Worm (Caenorhabditis elegans) whole organism, L1 larva: ENCODE measurements around the gene rpl-22.

ENCODE experiments used
- aly-2 ChIP-seq: fragments of 150-350 bp; optimal IDR thresholded peaks from 2 replicates; lab custom pipeline; 2014; ENCODE audit warnings: missing biosample characterization, missing genetic modification characterization
- ama-1 ChIP-seq: fragments of 150-350 bp; optimal IDR thresholded peaks from 2 replicates; lab custom pipeline; 2014
- blmp-1 ChIP-seq: fragments of 150-350 bp; optimal IDR thresholded peaks from 2 replicates; lab custom pipeline; 2014; ENCODE audit warnings: missing biosample characterization, missing genetic modification characterization
- fkh-8 ChIP-seq: sonication (generic microtip); optimal IDR thresholded peaks from 2 replicates; lab custom pipeline; 2016; ENCODE audit warnings: mild to moderate bottlenecking, missing genetic modification characterization, missing compliant biosample characterization
- jun-1 ChIP-seq: fragments of 150-350 bp; optimal IDR thresholded peaks from 2 replicates; lab custom pipeline; 2014; ENCODE audit warnings: missing biosample characterization, missing genetic modification reagents, missing genetic modification characterization
- mep-1 ChIP-seq: fragments of 150-350 bp; optimal IDR thresholded peaks from 2 replicates; lab custom pipeline; 2014; ENCODE audit warnings: missing biosample characterization, missing genetic modification characterization
- nhr-237 ChIP-seq: fragments of 150-350 bp; optimal IDR thresholded peaks from 2 replicates; lab custom pipeline; 2014; ENCODE audit warnings: missing biosample characterization, missing genetic modification characterization
- snpc-4 ChIP-seq: fragments of 150-350 bp; optimal IDR thresholded peaks from 2 replicates; lab custom pipeline; 2014; ENCODE audit warnings: missing biosample characterization, missing genetic modification characterization
- tbx-2 ChIP-seq: sonication (generic microtip); optimal IDR thresholded peaks from 2 replicates; lab custom pipeline; 2016; ENCODE audit warnings: missing genetic modification characterization, missing compliant biosample characterization
- unc-62 ChIP-seq: fragments of 150-350 bp; optimal IDR thresholded peaks from 2 replicates; lab custom pipeline; 2014; ENCODE audit warnings: missing biosample characterization, missing genetic modification reagents, missing genetic modification characterization
- ztf-11 ChIP-seq, 2 experiments: sonication (generic microtip); optimal IDR thresholded peaks; 2 replicates each; lab custom pipeline; 2016 to 2017; ENCODE audit warnings: missing genetic modification characterization in 2 of 2, missing biosample characterization in 1 of 2, missing compliant biosample characterization in 1 of 2
- ztf-4 ChIP-seq: fragments of 150-350 bp; optimal IDR thresholded peaks from 2 replicates; lab custom pipeline; 2014; ENCODE audit warnings: missing biosample characterization, missing genetic modification characterization

- TF ChIP-seq blmp-1 (no peak), jun-1 (tag; lab: Kevin White, UChicago) (no peak), fkh-8 (tag; lab: Kevin White, UChicago) (no peak), nhr-237 (tag; lab: Kevin White, UChicago) (no peak), ztf-4 (tag; lab: Kevin White, UChicago) (no peak), ztf-11 (tag; optimal IDR thresholded peaks at IDR 0.05; lab: Kevin White, UChicago) (no peak), snpc-4 (no peak), aly-2 (tag; lab: Kevin White, UChicago) (no peak), ama-1 (lab: Kevin White, UChicago) (no peak), unc-62 (GFP tag; lab: Kevin White, UChicago) (no peak), tbx-2 (tag; lab: Kevin White, UChicago) (no peak), mep-1 (tag; lab: Kevin White, UChicago) (no peak)
These were observed 15.8 kb downstream of the rpl-22 start, which contains the start of gene C27A2.7 for ce11 chrII:5071265-5071664.
